Worm (Caenorhabditis elegans): ENCODE measurements around the gene F42A9.11.

ce11 chrIV:8625730-8626129 lies 1.7 kb upstream of the F42A9.11 start:
- TF ChIP-seq fos-1 (tag; optimal IDR thresholded peaks at IDR 0.05) = no peak
- no peak for TF ChIP-seq mep-1 (tag; optimal IDR thresholded peaks at IDR 0.05)
- TF ChIP-seq pha-4 (GFP tag; IDR thresholded peaks at IDR 0.05) = no peak
- TF ChIP-seq pha-4 (tag; optimal IDR thresholded peaks at IDR 0.05) = no peak
- no peak for TF ChIP-seq unc-62 (GFP tag; optimal IDR thresholded peaks at IDR 0.05 in 1 of 2)
- TF ChIP-seq unc-62 (tag; optimal IDR thresholded peaks at IDR 0.05) = no peak
- no peak for TF ChIP-seq aly-2 (tag; optimal IDR thresholded peaks at IDR 0.05)
- TF ChIP-seq nhr-237 (tag; optimal IDR thresholded peaks at IDR 0.05) = no peak
- no peak for TF ChIP-seq lin-38 (GFP tag; IDR thresholded peaks at IDR 0.05)
- TF ChIP-seq Y105C5A.15 (GFP tag; IDR thresholded peaks at IDR 0.05) = no peak
- no peak for TF ChIP-seq ceh-62 (tag; optimal IDR thresholded peaks at IDR 0.05)
- TF ChIP-seq lin-39 (tag; optimal IDR thresholded peaks at IDR 0.05) = no peak
- TF ChIP-seq hif-1 (tag; optimal IDR thresholded peaks at IDR 0.05) = no peak
- TF ChIP-seq R02D3.7 (tag; optimal IDR thresholded peaks at IDR 0.05) = no peak
- TF ChIP-seq nhr-28 (tag; optimal IDR thresholded peaks at IDR 0.05) = no peak
